Fruit fly (Drosophila melanogaster): ENCODE measurements around the gene CG9628.

dm6 chr3L:14590964-14591363 is 31.6 kb upstream of the CG9628 start:
- TF ChIP-seq Snoo (tag; optimal IDR thresholded peaks at IDR 0.05) (no peak), EcR (GFP tag; optimal IDR thresholded peaks at IDR 0.05) (no peak), Pif1A (GFP tag; optimal IDR thresholded peaks at IDR 0.05) (no peak), gl (tag; optimal IDR thresholded peaks at IDR 0.05) (no peak), CG8159 (tag; optimal IDR thresholded peaks at IDR 0.05) (no peak), D1 (tag; optimal IDR thresholded peaks at IDR 0.05) (no peak)
